Worm (Caenorhabditis elegans) whole organism, late embryonic: ENCODE results near the gene ram-2.

Experiments used
- ets-4 ChIP-seq: sonication (generic microtip); optimal IDR thresholded peaks from 2 replicates; lab custom pipeline; 2016; ENCODE audit warnings: missing genetic modification characterization, missing compliant biosample characterization
- nfya-1 ChIP-seq: sonication (generic microtip); optimal IDR thresholded peaks from 2 replicates; lab custom pipeline; 2017; ENCODE audit warnings: missing genetic modification characterization, mild to moderate bottlenecking, missing compliant biosample characterization, antibody characterized with exemption, moderate library complexity
- pha-2 ChIP-seq: sonication (generic microtip); optimal IDR thresholded peaks from 2 replicates; lab custom pipeline; 2017; ENCODE audit warnings: mild to moderate bottlenecking, missing genetic modification characterization, missing compliant biosample characterization
- rnt-1 ChIP-seq: sonication (generic microtip); optimal IDR thresholded peaks from 2 replicates; lab custom pipeline; 2016; ENCODE audit warnings: missing genetic modification characterization, missing compliant biosample characterization
- sox-4 ChIP-seq: sonication (generic microtip); optimal IDR thresholded peaks from 2 replicates; lab custom pipeline; 2017; ENCODE audit warnings: mild to moderate bottlenecking, missing genetic modification characterization, inconsistent platforms, missing compliant biosample characterization
- tbx-2 ChIP-seq: sonication (generic microtip); optimal IDR thresholded peaks from 2 replicates; lab custom pipeline; 2016; ENCODE audit warnings: missing genetic modification characterization, missing compliant biosample characterization
- tbx-7 ChIP-seq: sonication (generic microtip); optimal IDR thresholded peaks from 2 replicates; lab custom pipeline; 2016; ENCODE audit warnings: missing genotype, missing genetic modification characterization, missing compliant biosample characterization
- unc-3 ChIP-seq, 2 experiments: fragments of 200-800 bp in 1 of 2; sonication (Bioruptor generic) in 1 of 2; sonication (generic microtip) in 1 of 2; conservative IDR thresholded peaks in 1 of 2; optimal IDR thresholded peaks in 1 of 2; 2 replicates each; pipeline versions ENCODE4 v1.3.6 to Lab custom; 2016 to 2022; ENCODE audit warnings: missing compliant biosample characterization in 2 of 2, missing genetic modification characterization in 2 of 2, missing genetic modification reagents in 1 of 2

DNA sequence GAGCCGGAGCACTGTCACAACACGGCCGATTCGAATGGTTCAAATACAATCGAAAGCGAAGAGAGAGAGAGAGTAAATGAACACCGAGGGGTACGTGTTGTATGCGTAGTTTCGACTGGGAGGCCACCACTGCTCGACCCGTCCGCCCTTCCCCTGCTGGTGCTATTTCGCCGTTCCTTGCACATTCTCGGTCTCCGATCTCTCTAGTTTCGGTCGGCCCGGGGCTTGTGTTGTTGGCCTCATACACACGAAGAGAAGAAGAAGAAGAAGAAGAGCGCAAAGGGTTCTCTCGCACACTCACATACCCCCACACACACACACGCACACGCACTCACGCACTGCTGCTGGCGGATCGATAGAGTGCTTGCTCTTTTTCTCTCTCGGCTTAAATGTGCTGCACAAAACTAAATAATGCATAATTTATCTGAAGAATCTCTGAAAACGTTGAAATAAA lies 26.2 kb upstream of the ram-2 start:
- peak; percentile 19 for TF ChIP-seq pha-2 (tag; lab: Kevin White, UChicago)
- TF ChIP-seq nfya-1 (tag; lab: Kevin White, UChicago) = peak; percentile 83
- TF ChIP-seq ets-4 (tag; lab: Kevin White, UChicago) = peak; percentile 55
- peak; percentile 42 for TF ChIP-seq rnt-1 (tag; lab: Kevin White, UChicago)
- TF ChIP-seq unc-3 (GFP tag; conservative IDR thresholded peaks at IDR 0.05; lab: Robert Waterston, UW) = no peak
- peak; percentile 15 for TF ChIP-seq unc-3 (tag; optimal IDR thresholded peaks at IDR 0.05; lab: Kevin White, UChicago)
- TF ChIP-seq tbx-7 (tag; lab: Kevin White, UChicago) = no peak
- no peak for TF ChIP-seq sox-4 (tag; lab: Kevin White, UChicago)
- TF ChIP-seq tbx-2 (tag; lab: Kevin White, UChicago) = peak; percentile 81
